Worm (Caenorhabditis elegans): ENCODE measurements around the gene srx-10.
A peak's percentile ranks its signal among the peaks of the same experiment; 100 is the strongest.

The srx-10 gene

ce11 chrV:13961927-13962419, 15.7 kb upstream of the srx-10 start, which contains the start of the genes algn-13 and R10D12.13:
TSS of gene algn-13 (minus strand) at chrV:13961977.
TSS of gene R10D12.13 (plus strand) at chrV:13962417.
- TF ChIP-seq ceh-63 (GFP tag; optimal IDR thresholded peaks at IDR 0.05) (no peak), ceh-8 (GFP tag; optimal IDR thresholded peaks at IDR 0.05) (no peak), snpc-4 (tag; optimal IDR thresholded peaks at IDR 0.05) (peak; percentile 69), nhr-28 (tag; optimal IDR thresholded peaks at IDR 0.05) (no peak), lin-14 (GFP tag; optimal IDR thresholded peaks at IDR 0.05) (peak; percentile 42), Y116A8C.19 (tag; optimal IDR thresholded peaks at IDR 0.05; ENCODE audit: borderline replicate concordance) (no peak), zag-1 (tag; optimal IDR thresholded peaks at IDR 0.05) (no peak), alr-1 (tag; optimal IDR thresholded peaks at IDR 0.05; ENCODE audit: borderline replicate concordance) (no peak), dsc-1 (tag; optimal IDR thresholded peaks at IDR 0.05) (peak; percentile 65), unc-62 (GFP tag; optimal IDR thresholded peaks at IDR 0.05) (no peak), hlh-4 (tag; optimal IDR thresholded peaks at IDR 0.05) (no peak), xbp-1 (tag; optimal IDR thresholded peaks at IDR 0.05) (peak; percentile 40), pqm-1 (tag; optimal IDR thresholded peaks at IDR 0.05) (no peak), rnt-1 (tag; optimal IDR thresholded peaks at IDR 0.05) (peak; percentile 82), nhr-237 (tag; optimal IDR thresholded peaks at IDR 0.05) (no peak), efl-3 (GFP tag; optimal IDR thresholded peaks at IDR 0.05) (no peak), unc-30 (tag; optimal IDR thresholded peaks at IDR 0.05) (no peak), ceh-82 (tag; optimal IDR thresholded peaks at IDR 0.05) (peak; percentile 51 to 54 (median 52)), hpl-2 (GFP tag; optimal IDR thresholded peaks at IDR 0.05) (no peak), F16B12.6 (tag; optimal IDR thresholded peaks at IDR 0.05) (peak; percentile 9), lin-39 (tag; optimal IDR thresholded peaks at IDR 0.05) (peak; percentile 43), ceh-88 (GFP tag; IDR thresholded peaks at IDR 0.05) (no peak), efl-1 (optimal IDR thresholded peaks at IDR 0.05) (peak; percentile 63 to 71), efl-1 (GFP tag; optimal IDR thresholded peaks at IDR 0.05 in 1 of 2) (peak; percentile 62 to 96), unc-86 (tag; optimal IDR thresholded peaks at IDR 0.05) (peak; percentile 14), ama-1 (optimal IDR thresholded peaks at IDR 0.05) (no peak), hlh-17 (GFP tag; optimal IDR thresholded peaks at IDR 0.05; ENCODE audit: borderline replicate concordance) (no peak), lir-3 (tag; optimal IDR thresholded peaks at IDR 0.05; ENCODE audit: poor library complexity) (peak; percentile 41), sup-37 (GFP tag; optimal IDR thresholded peaks at IDR 0.05) (no peak), C04F5.9 (tag; optimal IDR thresholded peaks at IDR 0.05) (no peak), skn-1 (tag; optimal IDR thresholded peaks at IDR 0.05) (peak; percentile 59), C34B4.2 (tag; optimal IDR thresholded peaks at IDR 0.05) (no peak), fkh-10 (GFP tag; optimal IDR thresholded peaks at IDR 0.05) (no peak), mep-1 (tag; optimal IDR thresholded peaks at IDR 0.05) (no peak), mab-9 (GFP tag; IDR thresholded peaks at IDR 0.05) (no peak), jun-1 (tag; optimal IDR thresholded peaks at IDR 0.05) (no peak), ets-5 (GFP tag; IDR thresholded peaks at IDR 0.05) (no peak), fkh-4 (tag; optimal IDR thresholded peaks at IDR 0.05; ENCODE audit: borderline replicate concordance) (no peak), lin-13 (GFP tag; optimal IDR thresholded peaks at IDR 0.05) (peak; percentile 59), nhr-77 (tag; optimal IDR thresholded peaks at IDR 0.05) (no peak), isw-1 (GFP tag; IDR thresholded peaks at IDR 0.05) (peak; percentile 27; the same call in 1 of the 2 replicates), grh-1 (GFP tag; IDR thresholded peaks at IDR 0.05) (0 out of 2 replicates have a peak, but pooled peaks have one; percentile 26), nhr-90 (tag; optimal IDR thresholded peaks at IDR 0.05; ENCODE audit: poor library complexity) (peak; percentile 65), swsn-7 (tag; optimal IDR thresholded peaks at IDR 0.05) (peak; percentile 64), nhr-19 (GFP tag; conservative IDR thresholded peaks at IDR 0.05) (peak; percentile 52), sox-4 (tag; optimal IDR thresholded peaks at IDR 0.05) (no peak), aly-2 (tag; optimal IDR thresholded peaks at IDR 0.05) (no peak), nhr-85 (tag) (peak; percentile 74), nhr-12 (tag; optimal IDR thresholded peaks at IDR 0.05) (no peak), zip-4 (GFP tag; optimal IDR thresholded peaks at IDR 0.05) (peak; percentile 6), irx-1 (tag; optimal IDR thresholded peaks at IDR 0.05) (peak; percentile 8), aha-1 (tag; optimal IDR thresholded peaks at IDR 0.05) (no peak), elt-2 (tag; optimal IDR thresholded peaks at IDR 0.05) (peak; percentile 53)
